Worm (Caenorhabditis elegans) whole organism, L1 larva: ENCODE results near the gene C16A11.3.

Experiments
- alr-1 ChIP-seq: fragments of 200-800 bp; sonication (Bioruptor generic); optimal IDR thresholded peaks from 2 replicates; lab custom pipeline; 2018; ENCODE audit warnings: borderline replicate concordance, mild to moderate bottlenecking, missing genetic modification characterization, missing compliant biosample characterization
- mdl-1 ChIP-seq, 2 experiments: fragments of 150-350 bp; optimal IDR thresholded peaks; 2 replicates each; lab custom pipeline; 2014 to 2017; ENCODE audit warnings: missing biosample characterization in 2 of 2, missing genetic modification characterization in 2 of 2, inconsistent platforms in 1 of 2
- nhr-28 ChIP-seq: fragments of 150-350 bp; optimal IDR thresholded peaks from 2 replicates; lab custom pipeline; 2014; ENCODE audit warnings: missing biosample characterization, missing genetic modification characterization
- nhr-71 ChIP-seq: sonication (generic microtip); optimal IDR thresholded peaks from 2 replicates; lab custom pipeline; 2016; ENCODE audit warnings: mild to moderate bottlenecking, missing genetic modification characterization, moderate library complexity, missing compliant biosample characterization
- nhr-77 ChIP-seq: fragments of 150-350 bp; optimal IDR thresholded peaks from 2 replicates; lab custom pipeline; 2014; ENCODE audit warnings: missing biosample characterization, missing genetic modification characterization
- pqm-1 ChIP-seq: sonication (generic microtip); optimal IDR thresholded peaks from 3 replicates; lab custom pipeline; 2017; ENCODE audit warnings: missing biosample characterization, missing genetic modification characterization
- unc-30 ChIP-seq: sonication (generic microtip); optimal IDR thresholded peaks from 2 replicates; lab custom pipeline; 2017; ENCODE audit warnings: missing biosample characterization, missing genetic modification characterization
- unc-62 ChIP-seq: fragments of 150-350 bp; optimal IDR thresholded peaks from 2 replicates; lab custom pipeline; 2014; ENCODE audit warnings: missing biosample characterization, missing genetic modification reagents, missing genetic modification characterization

DNA sequence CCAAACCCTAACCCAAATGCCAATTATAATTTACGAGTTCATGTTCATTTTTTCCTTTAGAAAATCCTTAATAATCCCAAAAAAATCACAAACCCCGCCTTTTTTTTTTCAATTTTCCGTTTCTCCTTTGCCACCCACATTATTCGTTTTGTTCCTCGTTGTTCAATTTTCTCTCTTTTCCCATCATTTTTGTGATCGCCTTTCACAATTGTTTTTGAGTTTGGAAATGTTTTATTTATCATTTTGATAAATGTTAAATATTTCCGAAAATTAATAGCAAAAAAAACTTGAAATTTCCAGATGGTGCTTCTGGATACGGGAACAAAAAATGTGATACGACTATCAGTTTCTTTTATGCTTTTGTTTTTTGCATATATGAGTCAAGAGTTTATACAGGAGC lies 14.0 kb upstream of the C16A11.3 start, which contains the start of gene F31D5.2:
- no peak for TF ChIP-seq nhr-71 (tag; lab: Kevin White, UChicago)
- no peak for TF ChIP-seq pqm-1 (tag; lab: Kevin White, UChicago)
- no peak for TF ChIP-seq mdl-1 (tag; optimal IDR thresholded peaks at IDR 0.05; lab: Kevin White, UChicago)
- TF ChIP-seq unc-62 (GFP tag; lab: Kevin White, UChicago) = no peak
- TF ChIP-seq alr-1 (tag; lab: Kevin White, UChicago) = no peak
- TF ChIP-seq nhr-28 (tag; lab: Kevin White, UChicago) = no peak
- no peak for TF ChIP-seq unc-30 (tag; lab: Kevin White, UChicago)
- no peak for TF ChIP-seq nhr-77
